Worm (Caenorhabditis elegans): Measurements from ENCODE around the gene F14H12.7.

DNA sequence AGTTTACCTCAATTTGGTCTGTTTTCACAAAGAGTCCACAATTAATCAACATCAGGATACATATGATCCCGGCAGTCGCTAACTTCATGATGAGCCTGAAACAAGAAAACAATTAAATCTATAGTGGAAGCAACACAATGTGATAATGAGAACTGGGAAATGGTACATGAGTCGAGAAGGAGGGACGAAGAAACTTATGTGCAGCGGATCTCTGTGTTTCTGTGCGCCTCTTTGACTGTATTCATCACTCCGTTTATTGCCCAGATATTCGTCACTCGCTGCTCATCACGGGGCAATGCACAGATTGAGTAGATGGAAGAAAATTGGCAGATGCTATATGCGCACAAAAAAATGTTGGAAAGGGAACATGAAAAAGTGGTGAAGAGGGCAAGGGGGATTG, 3.8 kb upstream of the F14H12.7 start, which contains the start of gene R160.3:
- no peak for TF ChIP-seq dao-5 (tag; optimal IDR thresholded peaks at IDR 0.05)
- TF ChIP-seq him-1 (tag; optimal IDR thresholded peaks at IDR 0.05) = no peak
- TF ChIP-seq W03F9.2 (tag; optimal IDR thresholded peaks at IDR 0.05) = no peak

Data from whole organism, L4/young adult.